Worm (Caenorhabditis elegans): ENCODE data around the gene dlg-1.

ce11 chrX:5444863-5445262 is 34.6 kb upstream of the dlg-1 start, which contains the start of gene itm-2:
- TF ChIP-seq nhr-77 (tag; optimal IDR thresholded peaks at IDR 0.05) = no peak
- no peak for TF ChIP-seq mml-1 (tag; optimal IDR thresholded peaks at IDR 0.05)
- no peak for TF ChIP-seq elt-2 (tag; optimal IDR thresholded peaks at IDR 0.05)
- no peak for TF ChIP-seq ama-1 (optimal IDR thresholded peaks at IDR 0.05)
- TF ChIP-seq tbx-2 (tag; optimal IDR thresholded peaks at IDR 0.05) = no peak
- no peak for TF ChIP-seq ZK546.5 (tag; optimal IDR thresholded peaks at IDR 0.05)
- TF ChIP-seq aly-2 (tag; optimal IDR thresholded peaks at IDR 0.05) = no peak
- TF ChIP-seq fos-1 (tag; optimal IDR thresholded peaks at IDR 0.05) = no peak
- no peak for TF ChIP-seq nfya-1 (tag; optimal IDR thresholded peaks at IDR 0.05; ENCODE audit: insufficient read depth)
- TF ChIP-seq ceh-82 (tag; optimal IDR thresholded peaks at IDR 0.05) = no peak
- no peak for TF ChIP-seq nhr-23 (tag; optimal IDR thresholded peaks at IDR 0.05)
- no peak for TF ChIP-seq unc-39 (tag; optimal IDR thresholded peaks at IDR 0.05)

All from whole organism, L3 larva.